Worm (Caenorhabditis elegans): ENCODE data around the gene C31G12.4.

DNA sequence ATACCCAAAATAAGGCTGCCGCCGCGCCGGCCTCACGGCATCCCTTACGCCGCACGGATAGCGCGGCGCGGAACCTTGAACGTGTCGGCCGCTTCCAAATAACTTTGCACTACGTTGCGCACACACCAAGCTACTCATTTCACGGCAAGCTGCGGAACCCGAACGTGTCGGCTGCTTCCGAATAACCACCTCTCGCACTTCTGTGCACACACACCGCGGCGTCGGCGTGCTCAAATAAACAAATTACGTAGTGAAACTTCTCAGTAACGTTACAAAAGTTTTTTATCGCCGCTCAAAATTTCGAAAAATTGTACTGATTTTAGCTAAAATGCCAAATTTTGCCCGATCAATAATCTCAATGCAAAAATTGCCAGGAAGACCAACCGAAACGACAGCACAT lies 34.3 kb upstream of the C31G12.4 start:
- no peak for TF ChIP-seq ama-1 (optimal IDR thresholded peaks at IDR 0.05)
- TF ChIP-seq nfya-1 (tag; optimal IDR thresholded peaks at IDR 0.05) = no peak
- TF ChIP-seq elt-4 (tag; optimal IDR thresholded peaks at IDR 0.05) = no peak
- no peak for TF ChIP-seq hlh-6 (tag; optimal IDR thresholded peaks at IDR 0.05)
- TF ChIP-seq fax-1 (tag; optimal IDR thresholded peaks at IDR 0.05) = no peak
- TF ChIP-seq hlh-30 (tag; optimal IDR thresholded peaks at IDR 0.05; ENCODE audit: insufficient read depth) = no peak
- TF ChIP-seq F13H6.1 (tag; optimal IDR thresholded peaks at IDR 0.05) = no peak
- TF ChIP-seq ceh-18 (tag; optimal IDR thresholded peaks at IDR 0.05) = no peak
- TF ChIP-seq fkh-10 (GFP tag; optimal IDR thresholded peaks at IDR 0.05) = no peak
- no peak for TF ChIP-seq ceh-34 (tag; optimal IDR thresholded peaks at IDR 0.05)
- no peak for TF ChIP-seq unc-86 (tag; optimal IDR thresholded peaks at IDR 0.05)
- no peak for TF ChIP-seq unc-42 (tag; optimal IDR thresholded peaks at IDR 0.05)
- TF ChIP-seq pha-4 (tag; optimal IDR thresholded peaks at IDR 0.05) = no peak
- no peak for TF ChIP-seq nhr-11 (tag; optimal IDR thresholded peaks at IDR 0.05)

Measured in whole organism, late embryonic.